Worm (Caenorhabditis elegans) whole organism, L1 larva: ENCODE data around the gene idpa-1.

Source experiments
- C34B4.2 ChIP-seq: sonication (generic microtip); optimal IDR thresholded peaks from 2 replicates; lab custom pipeline; 2017; ENCODE audit warnings: mild to moderate bottlenecking, missing genetic modification characterization, missing compliant biosample characterization
- F16B12.6 ChIP-seq: fragments of 150-350 bp; optimal IDR thresholded peaks from 2 replicates; lab custom pipeline; 2014; ENCODE audit warnings: missing biosample characterization, missing genetic modification characterization
- Y116A8C.19 ChIP-seq: sonication (generic microtip); optimal IDR thresholded peaks from 2 replicates; lab custom pipeline; 2016; ENCODE audit warnings: missing compliant biosample characterization, missing genetic modification characterization, borderline replicate concordance
- aha-1 ChIP-seq: fragments of 150-350 bp; optimal IDR thresholded peaks from 2 replicates; lab custom pipeline; 2014; ENCODE audit warnings: missing biosample characterization, missing genetic modification characterization
- ceh-63 ChIP-seq: fragments of 200-800 bp; sonication (Bioruptor generic); optimal IDR thresholded peaks from 2 replicates; lab custom pipeline; 2018; ENCODE audit warnings: mild to moderate bottlenecking, missing genetic modification characterization, missing compliant biosample characterization
- ceh-8 ChIP-seq: fragments of 200-800 bp; sonication (Bioruptor generic); optimal IDR thresholded peaks from 2 replicates; lab custom pipeline; 2018; ENCODE audit warnings: mild to moderate bottlenecking, missing genetic modification characterization, moderate library complexity, missing compliant biosample characterization
- ceh-82 ChIP-seq, 3 experiments: fragments of 150-350 bp in 1 of 3; sonication (generic microtip) in 2 of 3; optimal IDR thresholded peaks; 2 replicates each; lab custom pipeline; 2014 to 2017; ENCODE audit warnings: missing biosample characterization in 3 of 3, missing genetic modification characterization in 3 of 3
- ceh-90 ChIP-seq: sonication (generic microtip); optimal IDR thresholded peaks from 2 replicates; lab custom pipeline; 2016; ENCODE audit warnings: missing genetic modification characterization, missing compliant biosample characterization
- ces-1 ChIP-seq: fragments of 150-350 bp; optimal IDR thresholded peaks from 2 replicates; lab custom pipeline; 2014; ENCODE audit warnings: missing biosample characterization, missing genetic modification reagents, missing genetic modification characterization
- dpl-1 ChIP-seq, 3 experiments: fragments of 150-350 bp in 2 of 3; sonication (generic microtip) in 1 of 3; optimal IDR thresholded peaks; 2 replicates each; lab custom pipeline; 2014 to 2017; ENCODE audit warnings: missing biosample characterization in 3 of 3, missing genetic modification characterization in 3 of 3, missing genetic modification reagents in 3 of 3
- dsc-1 ChIP-seq: sonication (generic microtip); optimal IDR thresholded peaks from 2 replicates; lab custom pipeline; 2016; ENCODE audit warnings: mild to moderate bottlenecking, missing genetic modification characterization, missing compliant biosample characterization
- efl-1 ChIP-seq, 4 experiments: fragments of 150-350 bp; optimal IDR thresholded peaks in 3 of 4; peaks in 1 of 4; 1 replicate in 1 of 4; 2 replicates in 3 of 4; lab custom pipeline; 2014; ENCODE audit warnings: missing biosample characterization in 2 of 4, missing genetic modification characterization in 2 of 4, missing genetic modification reagents in 2 of 4
- efl-3 ChIP-seq: fragments of 200-800 bp; sonication (Bioruptor generic); optimal IDR thresholded peaks from 2 replicates; lab custom pipeline; 2018; ENCODE audit warnings: mild to moderate bottlenecking, missing genetic modification characterization, missing compliant biosample characterization
- egl-13 ChIP-seq: sonication (generic microtip); optimal IDR thresholded peaks from 2 replicates; lab custom pipeline; 2016; ENCODE audit warnings: missing genotype, missing genetic modification reagents, missing genetic modification characterization, missing compliant biosample characterization
- elt-2 ChIP-seq: sonication (generic microtip); optimal IDR thresholded peaks from 2 replicates; lab custom pipeline; 2016; ENCODE audit warnings: missing genetic modification characterization, mild to moderate bottlenecking, inconsistent platforms, missing compliant biosample characterization, missing genetic modification reagents
- ets-5 ChIP-seq: fragments of 200-800 bp; sonication (Bioruptor generic); IDR thresholded peaks from 2 replicates; pipeline ENCODE4 v1.3.6; 2022; ENCODE audit warnings: missing genetic modification characterization, missing compliant biosample characterization
- fkh-10 ChIP-seq: sonication (generic microtip); optimal IDR thresholded peaks from 2 replicates; lab custom pipeline; 2017; ENCODE audit warnings: missing biosample characterization, missing genetic modification reagents, missing genetic modification characterization
- fkh-4 ChIP-seq: sonication (generic microtip); optimal IDR thresholded peaks from 2 replicates; lab custom pipeline; 2016; ENCODE audit warnings: missing compliant biosample characterization, missing genetic modification characterization, borderline replicate concordance
- hlh-17 ChIP-seq: fragments of 200-800 bp; sonication (Bioruptor generic); optimal IDR thresholded peaks from 2 replicates; lab custom pipeline; 2018; ENCODE audit warnings: missing genetic modification characterization, mild to moderate bottlenecking, missing compliant biosample characterization, moderate library complexity, borderline replicate concordance
- hpl-2 ChIP-seq: fragments of 150-350 bp; optimal IDR thresholded peaks from 2 replicates; lab custom pipeline; 2014; ENCODE audit warnings: missing biosample characterization, missing genetic modification reagents, missing genetic modification characterization
- irx-1 ChIP-seq: sonication (generic microtip); optimal IDR thresholded peaks from 2 replicates; lab custom pipeline; 2016; ENCODE audit warnings: missing genetic modification characterization, missing compliant biosample characterization
- isw-1 ChIP-seq: fragments of 200-800 bp; sonication (Bioruptor generic); IDR thresholded peaks from 2 replicates; pipeline ENCODE4 v1.3.6; 2022; ENCODE audit warnings: missing genetic modification characterization, missing compliant biosample characterization
- jun-1 ChIP-seq: fragments of 150-350 bp; optimal IDR thresholded peaks from 2 replicates; lab custom pipeline; 2014; ENCODE audit warnings: missing biosample characterization, missing genetic modification reagents, missing genetic modification characterization
- lin-13 ChIP-seq: fragments of 150-350 bp; optimal IDR thresholded peaks from 2 replicates; lab custom pipeline; 2014; ENCODE audit warnings: missing biosample characterization, missing genetic modification reagents, missing genetic modification characterization
- lin-14 ChIP-seq: fragments of 200-800 bp; sonication (Bioruptor generic); optimal IDR thresholded peaks from 2 replicates; lab custom pipeline; 2018; ENCODE audit warnings: mild to moderate bottlenecking, missing genetic modification characterization, moderate library complexity, missing compliant biosample characterization
- lin-15B ChIP-seq: fragments of 150-350 bp; sonication (generic microtip); optimal IDR thresholded peaks from 3 replicates; lab custom pipeline; 2014; ENCODE audit warnings: missing biosample characterization, missing genetic modification characterization
- lin-39 ChIP-seq: fragments of 150-350 bp; optimal IDR thresholded peaks from 2 replicates; lab custom pipeline; 2014; ENCODE audit warnings: missing biosample characterization, missing genetic modification reagents, missing genetic modification characterization
- lsy-2 ChIP-seq, 2 experiments: fragments of 150-350 bp; optimal IDR thresholded peaks; 2 replicates each; lab custom pipeline; 2014; ENCODE audit warnings: missing biosample characterization in 2 of 2, missing genetic modification characterization in 2 of 2
- mab-9 ChIP-seq: fragments of 200-800 bp; sonication (Bioruptor generic); IDR thresholded peaks from 2 replicates; pipeline ENCODE4 v1.3.6; 2022; ENCODE audit warnings: missing genetic modification reagents, missing genetic modification characterization, missing compliant biosample characterization
- mdl-1 ChIP-seq, 2 experiments: fragments of 150-350 bp; optimal IDR thresholded peaks; 2 replicates each; lab custom pipeline; 2014 to 2017; ENCODE audit warnings: missing biosample characterization in 2 of 2, missing genetic modification characterization in 2 of 2, inconsistent platforms in 1 of 2
- mef-2 ChIP-seq: fragments of 150-350 bp; optimal IDR thresholded peaks from 2 replicates; lab custom pipeline; 2014; ENCODE audit warnings: missing biosample characterization, missing genetic modification characterization
- mep-1 ChIP-seq: fragments of 150-350 bp; optimal IDR thresholded peaks from 2 replicates; lab custom pipeline; 2014; ENCODE audit warnings: missing biosample characterization, missing genetic modification characterization
- nhr-11 ChIP-seq: fragments of 150-350 bp; optimal IDR thresholded peaks from 2 replicates; lab custom pipeline; 2014; ENCODE audit warnings: missing biosample characterization, missing genetic modification characterization
- nhr-20 ChIP-seq: sonication (generic microtip); optimal IDR thresholded peaks from 2 replicates; lab custom pipeline; 2016; ENCODE audit warnings: mild to moderate bottlenecking, missing genetic modification characterization, missing compliant biosample characterization
- nhr-237 ChIP-seq: fragments of 150-350 bp; optimal IDR thresholded peaks from 2 replicates; lab custom pipeline; 2014; ENCODE audit warnings: missing biosample characterization, missing genetic modification characterization
- nhr-76 ChIP-seq: sonication (generic microtip); optimal IDR thresholded peaks from 2 replicates; lab custom pipeline; 2017; ENCODE audit warnings: missing biosample characterization, missing genetic modification characterization
- nhr-77 ChIP-seq: fragments of 150-350 bp; optimal IDR thresholded peaks from 2 replicates; lab custom pipeline; 2014; ENCODE audit warnings: missing biosample characterization, missing genetic modification characterization
- nhr-84 ChIP-seq: sonication (generic microtip); optimal IDR thresholded peaks from 2 replicates; lab custom pipeline; 2017; ENCODE audit warnings: missing biosample characterization, missing genetic modification characterization
- nhr-85 ChIP-seq: sonication (generic microtip); peaks from one replicate; lab custom pipeline; 2016; ENCODE audit warnings: missing genetic modification characterization, inconsistent platforms, missing compliant biosample characterization
- pax-3 ChIP-seq: fragments of 200-800 bp; sonication (Bioruptor generic); optimal IDR thresholded peaks from 2 replicates; lab custom pipeline; 2018; ENCODE audit warnings: mild to moderate bottlenecking, missing genetic modification characterization, moderate library complexity, missing compliant biosample characterization
- pqm-1 ChIP-seq: sonication (generic microtip); optimal IDR thresholded peaks from 3 replicates; lab custom pipeline; 2017; ENCODE audit warnings: missing biosample characterization, missing genetic modification characterization
- snpc-4 ChIP-seq: fragments of 150-350 bp; optimal IDR thresholded peaks from 2 replicates; lab custom pipeline; 2014; ENCODE audit warnings: missing biosample characterization, missing genetic modification characterization
- sox-4 ChIP-seq: sonication (generic microtip); optimal IDR thresholded peaks from 2 replicates; lab custom pipeline; 2016; ENCODE audit warnings: missing genetic modification characterization, missing compliant biosample characterization
- sptf-1 ChIP-seq: fragments of 150-350 bp; optimal IDR thresholded peaks from 2 replicates; lab custom pipeline; 2014; ENCODE audit warnings: missing biosample characterization, missing genetic modification characterization
- swsn-7 ChIP-seq: sonication (generic microtip); optimal IDR thresholded peaks from 2 replicates; lab custom pipeline; 2016; ENCODE audit warnings: missing genetic modification characterization, missing compliant biosample characterization
- tbx-2 ChIP-seq: sonication (generic microtip); optimal IDR thresholded peaks from 2 replicates; lab custom pipeline; 2016; ENCODE audit warnings: missing genetic modification characterization, missing compliant biosample characterization
- unc-30 ChIP-seq: sonication (generic microtip); optimal IDR thresholded peaks from 2 replicates; lab custom pipeline; 2017; ENCODE audit warnings: missing biosample characterization, missing genetic modification characterization
- zag-1 ChIP-seq: fragments of 150-350 bp; optimal IDR thresholded peaks from 2 replicates; lab custom pipeline; 2014; ENCODE audit warnings: missing biosample characterization, missing genetic modification characterization
- zip-4 ChIP-seq: fragments of 200-800 bp; sonication (Bioruptor generic); optimal IDR thresholded peaks from 2 replicates; lab custom pipeline; 2018; ENCODE audit warnings: mild to moderate bottlenecking, missing genetic modification characterization, moderate library complexity, missing compliant biosample characterization
- ztf-11 ChIP-seq, 2 experiments: sonication (generic microtip); optimal IDR thresholded peaks; 2 replicates each; lab custom pipeline; 2016 to 2017; ENCODE audit warnings: missing genetic modification characterization in 2 of 2, missing biosample characterization in 1 of 2, missing compliant biosample characterization in 1 of 2
- ztf-4 ChIP-seq: fragments of 150-350 bp; optimal IDR thresholded peaks from 2 replicates; lab custom pipeline; 2014; ENCODE audit warnings: missing biosample characterization, missing genetic modification characterization

The idpa-1 gene

ce11 chrIII:2879703-2880102 is 21.3 kb downstream of the idpa-1 start:
- no peak for TF ChIP-seq nhr-85 (tag; lab: Kevin White, UChicago)
- no peak for TF ChIP-seq aha-1
- no peak for TF ChIP-seq efl-1 (optimal IDR thresholded peaks at IDR 0.05; lab: Kevin White, UChicago)
- TF ChIP-seq efl-1 (GFP tag; optimal IDR thresholded peaks at IDR 0.05 in 1 of 2; lab: Kevin White, UChicago), result no peak
- no peak for TF ChIP-seq nhr-237 (tag; lab: Kevin White, UChicago)
- TF ChIP-seq pax-3, result no peak
- no peak for TF ChIP-seq egl-13 (tag; lab: Kevin White, UChicago)
- TF ChIP-seq snpc-4 (tag; lab: Kevin White, UChicago), result no peak
- no peak for TF ChIP-seq ceh-8 (GFP tag; lab: Kevin White, UChicago)
- TF ChIP-seq fkh-4, result no peak
- TF ChIP-seq nhr-20 (tag; lab: Kevin White, UChicago), result no peak
- no peak for TF ChIP-seq pqm-1 (tag; lab: Kevin White, UChicago)
- no peak for TF ChIP-seq mef-2 (tag; lab: Kevin White, UChicago)
- no peak for TF ChIP-seq ceh-82 (tag; optimal IDR thresholded peaks at IDR 0.05; lab: Kevin White, UChicago)
- no peak for TF ChIP-seq sox-4 (tag; lab: Kevin White, UChicago)
- no peak for TF ChIP-seq lin-14 (GFP tag; lab: Kevin White, UChicago)
- no peak for TF ChIP-seq dsc-1 (tag; lab: Kevin White, UChicago)
- TF ChIP-seq swsn-7, result no peak
- no peak for TF ChIP-seq irx-1 (tag; lab: Kevin White, UChicago)

ce11 chrIII:2875946-2876345 is 25.1 kb downstream of the idpa-1 start:
- TF ChIP-seq zag-1 (no peak), lin-13 (GFP tag; lab: Kevin White, UChicago) (peak; percentile 75), irx-1 (tag; lab: Kevin White, UChicago) (peak; percentile 58), ceh-63 (no peak), C34B4.2 (tag; lab: Kevin White, UChicago) (no peak), egl-13 (tag; lab: Kevin White, UChicago) (no peak), nhr-77 (tag; lab: Kevin White, UChicago) (peak; percentile 71), dpl-1 (GFP tag; optimal IDR thresholded peaks at IDR 0.05; lab: Kevin White, UChicago) (peak; percentile 67 to 76 (median 73)), lsy-2 (tag; optimal IDR thresholded peaks at IDR 0.05; lab: Kevin White, UChicago) (peak; percentile 62 to 79), mdl-1 (tag; optimal IDR thresholded peaks at IDR 0.05; lab: Kevin White, UChicago) (peak in 1 of 2 experiments; percentile 58), lin-15B (tag; lab: Kevin White, UChicago) (no peak), hpl-2 (GFP tag; lab: Kevin White, UChicago) (peak; percentile 62), jun-1 (peak; percentile 55), nhr-76 (tag; lab: Kevin White, UChicago) (no peak), unc-30 (tag; lab: Kevin White, UChicago) (no peak), nhr-84 (tag; lab: Kevin White, UChicago) (no peak), ztf-4 (no peak), elt-2 (peak; percentile 84), fkh-10 (GFP tag; lab: Kevin White, UChicago) (no peak), ztf-11 (tag; optimal IDR thresholded peaks at IDR 0.05; lab: Kevin White, UChicago) (no peak), fkh-4 (no peak), aha-1 (no peak), lin-39 (tag; lab: Kevin White, UChicago) (no peak), isw-1 (GFP tag; lab: Robert Waterston, UW) (no peak), lin-14 (GFP tag; lab: Kevin White, UChicago) (peak; percentile 95), tbx-2 (tag; lab: Kevin White, UChicago) (peak; percentile 72), ceh-90 (tag; lab: Kevin White, UChicago) (no peak), ces-1 (GFP tag; lab: Kevin White, UChicago) (no peak), mep-1 (tag; lab: Kevin White, UChicago) (peak; percentile 80), snpc-4 (tag; lab: Kevin White, UChicago) (no peak), sptf-1 (tag; lab: Kevin White, UChicago) (no peak), F16B12.6 (tag; lab: Kevin White, UChicago) (no peak), mab-9 (GFP tag; lab: Robert Waterston, UW) (no peak), efl-3 (GFP tag; lab: Kevin White, UChicago) (peak; percentile 63), nhr-11 (tag; lab: Kevin White, UChicago) (no peak), Y116A8C.19 (tag; lab: Kevin White, UChicago) (no peak), zip-4 (GFP tag; lab: Kevin White, UChicago) (no peak), ets-5 (GFP tag; lab: Robert Waterston, UW) (no peak), hlh-17 (no peak)
